Fruit fly (Drosophila melanogaster) whole organism, embryonic: ENCODE data around the gene TotM.
A peak's percentile ranks its signal among the peaks of the same experiment; 100 is the strongest.

Experiments
- ATbp ChIP-seq: fragments of 200-800 bp; sonication (Bioruptor generic); optimal IDR thresholded peaks from 2 replicates; lab custom pipeline; 2017; ENCODE audit warnings: missing biosample characterization, mild to moderate bottlenecking, missing genetic modification characterization, missing genetic modification reagents
- Abd-B ChIP-seq: fragments of 200-800 bp; sonication (Bioruptor generic); optimal IDR thresholded peaks from 2 replicates; lab custom pipeline; 2018; ENCODE audit warnings: missing biosample characterization, mild to moderate bottlenecking, missing genetic modification characterization, moderate library complexity
- Atf6 ChIP-seq: fragments of 200-800 bp; sonication (Bioruptor generic); IDR thresholded peaks from 2 replicates; pipeline ENCODE4 v1.3.6; 2022; ENCODE audit warnings: missing biosample characterization, missing genetic modification characterization
- B-H1 ChIP-seq: fragments of 200-800 bp; sonication (Bioruptor generic); IDR thresholded peaks from 3 replicates; pipeline ENCODE4 v1.3.6; 2022; ENCODE audit warnings: missing biosample characterization, missing genetic modification characterization
- BEAF-32 ChIP-seq: fragments of 200-800 bp; sonication (Bioruptor generic); optimal IDR thresholded peaks from 3 replicates; lab custom pipeline; 2017; ENCODE audit warnings: missing biosample characterization, missing genetic modification characterization, mild to moderate bottlenecking, moderate library complexity, missing genetic modification reagents
- Bdp1 ChIP-seq: fragments of 200-800 bp; sonication (Bioruptor generic); optimal IDR thresholded peaks from 3 replicates; lab custom pipeline; 2016; ENCODE audit warnings: missing biosample characterization, missing genetic modification characterization
- CG10267 ChIP-seq: fragments of 200-800 bp; sonication (Bioruptor generic); optimal IDR thresholded peaks from 2 replicates; lab custom pipeline; 2018; ENCODE audit warnings: missing biosample characterization, mild to moderate bottlenecking, missing genetic modification characterization, moderate library complexity
- CG10431 ChIP-seq: fragments of 200-800 bp; sonication (Bioruptor generic); optimal IDR thresholded peaks from 3 replicates; lab custom pipeline; 2018; ENCODE audit warnings: missing biosample characterization, mild to moderate bottlenecking, missing genetic modification characterization
- CG12155 ChIP-seq: fragments of 200-800 bp; sonication (Bioruptor generic); optimal IDR thresholded peaks from 3 replicates; lab custom pipeline; 2016; ENCODE audit warnings: missing biosample characterization, missing genetic modification characterization
- CG12744 ChIP-seq: fragments of 200-800 bp; sonication (Bioruptor generic); optimal IDR thresholded peaks from 2 replicates; lab custom pipeline; 2016; ENCODE audit warnings: missing biosample characterization, missing genetic modification characterization
- CG14710 ChIP-seq: fragments of 200-800 bp; sonication (Bioruptor generic); optimal IDR thresholded peaks from 3 replicates; lab custom pipeline; 2019; ENCODE audit warnings: missing biosample characterization, mild to moderate bottlenecking, missing genetic modification characterization, moderate library complexity
- CG16779 ChIP-seq: fragments of 200-800 bp; sonication (Bioruptor generic); IDR thresholded peaks from 2 replicates; pipeline ENCODE4 v1.3.6; 2022; ENCODE audit warnings: missing biosample characterization, missing genetic modification characterization
- CG17802 ChIP-seq: fragments of 200-800 bp; sonication (Bioruptor generic); optimal IDR thresholded peaks from 2 replicates; lab custom pipeline; 2018; ENCODE audit warnings: missing biosample characterization, mild to moderate bottlenecking, missing genetic modification characterization, moderate library complexity
- CG17829 ChIP-seq: fragments of 200-800 bp; optimal IDR thresholded peaks from 2 replicates; lab custom pipeline; 2019; ENCODE audit warnings: missing biosample characterization, mild to moderate bottlenecking, missing genetic modification characterization, moderate library complexity
- CG17912 ChIP-seq: fragments of 200-800 bp; sonication (Bioruptor generic); optimal IDR thresholded peaks from 2 replicates; lab custom pipeline; 2018; ENCODE audit warnings: missing biosample characterization, mild to moderate bottlenecking, missing genetic modification characterization
- CG1792 ChIP-seq: fragments of 200-800 bp; sonication (Bioruptor generic); optimal IDR thresholded peaks from 2 replicates; lab custom pipeline; 2016; ENCODE audit warnings: missing biosample characterization, missing genetic modification characterization
- CG18619 ChIP-seq: fragments of 200-800 bp; sonication (Bioruptor generic); optimal IDR thresholded peaks from 3 replicates; lab custom pipeline; 2017; ENCODE audit warnings: missing biosample characterization, mild to moderate bottlenecking, missing genetic modification characterization
- CG3281 ChIP-seq: fragments of 200-800 bp; sonication (Bioruptor generic); optimal IDR thresholded peaks from 3 replicates; lab custom pipeline; 2017; ENCODE audit warnings: missing biosample characterization, mild to moderate bottlenecking, missing genetic modification characterization
- CG33557 ChIP-seq: fragments of 200-800 bp; sonication (Bioruptor generic); optimal IDR thresholded peaks from 2 replicates; lab custom pipeline; 2019; ENCODE audit warnings: missing biosample characterization, mild to moderate bottlenecking, missing genetic modification characterization, moderate library complexity
- CG6175 ChIP-seq: fragments of 200-800 bp; sonication (Bioruptor generic); IDR thresholded peaks from 3 replicates; pipeline ENCODE4 v1.3.6; 2022; ENCODE audit warnings: missing biosample characterization, missing genetic modification characterization
- CG6689 ChIP-seq: fragments of 200-800 bp; sonication (Bioruptor generic); IDR thresholded peaks from 2 replicates; pipeline ENCODE4 v1.3.6; 2022; ENCODE audit warnings: missing biosample characterization, missing genetic modification characterization
- CG7786 ChIP-seq: fragments of 200-800 bp; sonication (Bioruptor generic); optimal IDR thresholded peaks from 2 replicates; lab custom pipeline; 2016; ENCODE audit warnings: missing biosample characterization, missing genetic modification characterization
- CG8359 ChIP-seq: fragments of 200-800 bp; sonication (Bioruptor generic); optimal IDR thresholded peaks from 2 replicates; lab custom pipeline; 2017; ENCODE audit warnings: missing biosample characterization, mild to moderate bottlenecking, missing genetic modification characterization, borderline replicate concordance
- CG9215 ChIP-seq: fragments of 200-800 bp; sonication (Bioruptor generic); IDR thresholded peaks from 2 replicates; pipeline ENCODE4 v1.3.6; 2022; ENCODE audit warnings: missing biosample characterization, missing genetic modification characterization
- CG9817 ChIP-seq: fragments of 200-800 bp; sonication (Bioruptor generic); optimal IDR thresholded peaks from 2 replicates; lab custom pipeline; 2018; ENCODE audit warnings: missing biosample characterization, mild to moderate bottlenecking, missing genetic modification characterization, moderate library complexity
- CG9932 ChIP-seq: fragments of 200-800 bp; sonication (Bioruptor generic); IDR thresholded peaks from 2 replicates; pipeline ENCODE4 v1.3.6; 2022; ENCODE audit warnings: missing biosample characterization, missing genetic modification characterization
- Camta ChIP-seq: fragments of 200-800 bp; sonication (Bioruptor generic); optimal IDR thresholded peaks from 2 replicates; lab custom pipeline; 2016; ENCODE audit warnings: missing biosample characterization, missing genetic modification characterization
- Ets97D ChIP-seq: fragments of 200-800 bp; sonication (Bioruptor generic); optimal IDR thresholded peaks from 3 replicates; lab custom pipeline; 2016; ENCODE audit warnings: missing biosample characterization, missing genetic modification characterization
- HHEX ChIP-seq: fragments of 200-800 bp; sonication (Bioruptor generic); optimal IDR thresholded peaks from 3 replicates; lab custom pipeline; 2017; ENCODE audit warnings: missing biosample characterization, mild to moderate bottlenecking, missing genetic modification characterization, missing genetic modification reagents
- Hmr ChIP-seq: fragments of 200-800 bp; sonication (Bioruptor generic); optimal IDR thresholded peaks from 3 replicates; lab custom pipeline; 2017; ENCODE audit warnings: mild to moderate bottlenecking, missing biosample characterization, missing genetic modification reagents, missing genetic modification characterization
- Hmx ChIP-seq: fragments of 200-800 bp; sonication (Bioruptor generic); optimal IDR thresholded peaks from 2 replicates; lab custom pipeline; 2016; ENCODE audit warnings: missing biosample characterization, missing genetic modification characterization
- Hr78 ChIP-seq, 2 experiments: fragments of 200-800 bp in 1 of 2; fragments of >200 bp in 1 of 2; sonication (Bioruptor generic) in 1 of 2; optimal IDR thresholded peaks; 2 replicates each; lab custom pipeline; 2017 to 2019; ENCODE audit warnings: missing biosample characterization in 2 of 2, missing genetic modification characterization in 2 of 2, mild to moderate bottlenecking in 1 of 2, moderate library complexity in 1 of 2
- Kr ChIP-seq: fragments of 200-800 bp; sonication (Bioruptor generic); optimal IDR thresholded peaks from 2 replicates; lab custom pipeline; 2017; ENCODE audit warnings: missing biosample characterization, mild to moderate bottlenecking, missing genetic modification characterization
- Med ChIP-seq: fragments of 200-800 bp; sonication (Bioruptor generic); peaks from one replicate; lab custom pipeline; 2016; ENCODE audit warnings: missing biosample characterization, missing genetic modification characterization, mild to moderate bottlenecking, inconsistent platforms, moderate library complexity
- Meics ChIP-seq: fragments of 200-800 bp; sonication (Bioruptor generic); optimal IDR thresholded peaks from 2 replicates; lab custom pipeline; 2017; ENCODE audit warnings: missing biosample characterization, mild to moderate bottlenecking, missing genetic modification characterization
- Sox102F ChIP-seq: fragments of 200-800 bp; sonication (Bioruptor generic); optimal IDR thresholded peaks from 2 replicates; lab custom pipeline; 2018; ENCODE audit warnings: missing biosample characterization, mild to moderate bottlenecking, missing genetic modification characterization, moderate library complexity
- Tbp ChIP-seq: fragments of >200 bp; optimal IDR thresholded peaks from 2 replicates; lab custom pipeline; 2018; ENCODE audit warnings: missing biosample characterization, missing genetic modification characterization
- Xrp1 ChIP-seq: fragments of 200-800 bp; sonication (Bioruptor generic); IDR thresholded peaks from 2 replicates; pipeline ENCODE4 v1.3.6; 2022; ENCODE audit warnings: missing biosample characterization, missing genetic modification characterization
- aop ChIP-seq: fragments of 200-800 bp; sonication (Bioruptor generic); IDR thresholded peaks from 2 replicates; pipeline ENCODE4 v1.3.6; 2022; ENCODE audit warnings: missing biosample characterization, missing genetic modification characterization
- cato ChIP-seq: fragments of 200-800 bp; sonication (Bioruptor generic); optimal IDR thresholded peaks from 2 replicates; lab custom pipeline; 2016; ENCODE audit warnings: missing biosample characterization, missing genetic modification characterization, borderline replicate concordance
- croc ChIP-seq: fragments of 200-800 bp; sonication (Bioruptor generic); conservative IDR thresholded peaks from 3 replicates; pipeline ENCODE4 v1.3.6; 2022; ENCODE audit warnings: missing biosample characterization, missing genetic modification characterization
- dati ChIP-seq: fragments of 200-800 bp; sonication (Bioruptor generic); IDR thresholded peaks from 2 replicates; pipeline ENCODE4 v1.3.6; 2022; ENCODE audit warnings: missing biosample characterization, missing genetic modification characterization
- ewg ChIP-seq: fragments of 200-800 bp; sonication (Bioruptor generic); optimal IDR thresholded peaks from 3 replicates; lab custom pipeline; 2017; ENCODE audit warnings: mild to moderate bottlenecking, missing biosample characterization, missing genetic modification reagents, missing genetic modification characterization
- fd64A ChIP-seq: fragments of 200-800 bp; sonication (Bioruptor generic); optimal IDR thresholded peaks from 3 replicates; lab custom pipeline; 2018; ENCODE audit warnings: missing biosample characterization, mild to moderate bottlenecking, missing genetic modification characterization
- fu2 ChIP-seq: fragments of 200-800 bp; sonication (Bioruptor generic); optimal IDR thresholded peaks from 2 replicates; lab custom pipeline; 2016; ENCODE audit warnings: missing biosample characterization, missing genetic modification characterization
- hth ChIP-seq: fragments of >200 bp; optimal IDR thresholded peaks from 2 replicates; lab custom pipeline; 2017; ENCODE audit warnings: inconsistent platforms
- jumu ChIP-seq: fragments of 200-800 bp; sonication (Bioruptor generic); optimal IDR thresholded peaks from 3 replicates; lab custom pipeline; 2016; ENCODE audit warnings: missing biosample characterization, missing genetic modification characterization
- nmo ChIP-seq: fragments of 200-800 bp; sonication (Bioruptor generic); optimal IDR thresholded peaks from 2 replicates; lab custom pipeline; 2018; ENCODE audit warnings: missing biosample characterization, mild to moderate bottlenecking, missing genetic modification characterization, moderate library complexity
- pita ChIP-seq: fragments of 200-800 bp; sonication (Bioruptor generic); optimal IDR thresholded peaks from 2 replicates; lab custom pipeline; 2017; ENCODE audit warnings: missing biosample characterization, mild to moderate bottlenecking, missing genetic modification characterization
- prd ChIP-seq, 3 experiments: fragments of >200 bp in 2 of 3; fragments of 200-800 bp in 1 of 3; sonication (Bioruptor generic) in 1 of 3; optimal IDR thresholded peaks in 2 of 3; IDR thresholded peaks in 1 of 3; 2 replicates in 2 of 3; 3 replicates in 1 of 3; pipeline versions ENCODE4 v1.3.6 to Lab custom; 2017 to 2022; ENCODE audit warnings: missing biosample characterization in 1 of 3, missing genetic modification characterization in 1 of 3

Gene TotM

DNA sequence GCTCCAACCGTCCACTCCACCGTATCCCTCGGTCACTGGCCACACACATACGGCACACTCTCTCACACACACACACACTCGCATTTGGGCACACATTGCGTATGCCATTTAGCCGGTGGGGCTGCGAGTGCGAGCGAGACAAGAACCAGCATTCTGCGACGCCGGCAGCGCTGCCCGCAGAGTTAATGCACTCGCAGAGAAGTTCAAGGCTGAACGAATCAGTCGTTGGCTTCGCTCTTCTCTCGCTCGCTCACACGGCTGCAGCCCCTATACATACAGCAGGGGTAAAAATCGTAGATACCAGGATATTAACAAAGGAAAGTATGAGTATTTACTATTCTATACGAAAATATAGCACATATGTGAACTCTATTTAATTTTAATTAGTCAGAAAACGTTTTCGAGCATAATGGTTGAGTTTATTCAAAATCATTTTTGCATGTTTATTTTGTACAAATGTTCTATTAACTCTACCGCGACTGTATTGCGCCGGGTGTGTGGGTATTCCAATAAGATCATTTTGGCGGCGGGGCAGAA is 36.6 kb upstream of the TotM start (continued):
- TF ChIP-seq CG17829 (tag; lab: Kevin White, UChicago): peak; percentile 87
- no peak for TF ChIP-seq CG9215 (GFP tag; lab: Robert Waterston, UW)
- peak; percentile 58 for TF ChIP-seq jumu (GFP tag; lab: Kevin White, UChicago)
- TF ChIP-seq fd64A: peak; percentile 65
- TF ChIP-seq nmo: peak; percentile 89
- no peak for TF ChIP-seq CG1792 (GFP tag; lab: Kevin White, UChicago)
- TF ChIP-seq CG10431 (GFP tag; lab: Kevin White, UChicago): peak; percentile 74
- peak; percentile 87 for TF ChIP-seq CG14710 (tag; lab: Kevin White, UChicago)
- no peak for TF ChIP-seq Kr
- no peak for TF ChIP-seq dati (GFP tag; lab: Robert Waterston, UW)
- peak in 1 of 2 experiments; percentile 87 for TF ChIP-seq Hr78 (GFP tag; optimal IDR thresholded peaks at IDR 0.05; lab: Kevin White, UChicago)
- no peak for TF ChIP-seq CG12744
- TF ChIP-seq Med (GFP tag; lab: Kevin White, UChicago): peak; percentile 88
- TF ChIP-seq B-H1: peak; percentile 46; the same call in 2 of the 3 replicates
- peak; percentile 64 for TF ChIP-seq HHEX (GFP tag; lab: Kevin White, UChicago)
- no peak for TF ChIP-seq Tbp (GFP tag; lab: Kevin White, UChicago)
- peak; percentile 42 for TF ChIP-seq CG3281 (GFP tag; lab: Kevin White, UChicago)
- no peak for TF ChIP-seq aop (GFP tag; lab: Robert Waterston, UW)
- TF ChIP-seq CG7786 (GFP tag; lab: Kevin White, UChicago): peak; percentile 67
- peak; percentile 35 for TF ChIP-seq fu2 (GFP tag; lab: Kevin White, UChicago)
- TF ChIP-seq croc (GFP tag; lab: Robert Waterston, UW): peak; percentile 78
- TF ChIP-seq CG17802 (tag; lab: Kevin White, UChicago): peak; percentile 47
- peak; percentile 30 for TF ChIP-seq Ets97D (GFP tag; lab: Kevin White, UChicago)
- no peak for TF ChIP-seq pita
- TF ChIP-seq BEAF-32: no peak
- no peak for TF ChIP-seq CG16779 (GFP tag; lab: Robert Waterston, UW)
- peak; percentile 85 for TF ChIP-seq Xrp1 (GFP tag; lab: Robert Waterston, UW)
- TF ChIP-seq Hmr (GFP tag; lab: Kevin White, UChicago): peak; percentile 53
- TF ChIP-seq CG17912 (GFP tag; lab: Kevin White, UChicago): no peak
- TF ChIP-seq prd (optimal IDR thresholded peaks at IDR 0.05; lab: Kevin White, UChicago): no peak
- TF ChIP-seq prd (GFP tag; IDR thresholded peaks at IDR 0.05; lab: Robert Waterston, UW): peak; percentile 81
- TF ChIP-seq ewg (GFP tag; lab: Kevin White, UChicago): peak; percentile 64
- TF ChIP-seq CG6689: peak; percentile 81
- peak; percentile 39 for TF ChIP-seq CG18619 (GFP tag; lab: Kevin White, UChicago)
- peak; percentile 79 for TF ChIP-seq Camta (GFP tag; lab: Kevin White, UChicago)
- peak; percentile 31 for TF ChIP-seq Abd-B (GFP tag; lab: Kevin White, UChicago)
- TF ChIP-seq CG8359 (GFP tag; lab: Kevin White, UChicago): peak; percentile 73
- TF ChIP-seq ATbp (GFP tag; lab: Kevin White, UChicago): peak; percentile 71
- no peak for TF ChIP-seq Hmx (GFP tag; lab: Kevin White, UChicago)
- peak; percentile 53 for TF ChIP-seq Bdp1
- TF ChIP-seq Sox102F: peak; percentile 85
- no peak for TF ChIP-seq CG9932
- TF ChIP-seq Meics: peak; percentile 47
- peak; percentile 57 for TF ChIP-seq CG12155
- peak; percentile 53 for TF ChIP-seq cato
- no peak for TF ChIP-seq Atf6
- TF ChIP-seq CG10267 (tag; lab: Kevin White, UChicago): peak; percentile 79
- peak; percentile 83 for TF ChIP-seq CG33557
- TF ChIP-seq CG9817 (tag; lab: Kevin White, UChicago): peak; percentile 5
- no peak for TF ChIP-seq hth (lab: Kevin White, UChicago)
- TF ChIP-seq CG6175: no peak
